Worm (Caenorhabditis elegans) whole organism, L4 larva: ENCODE results near the gene msp-3.

Source experiments
- ceh-28 ChIP-seq: fragments of 150-350 bp; optimal IDR thresholded peaks from 2 replicates; lab custom pipeline; 2014; ENCODE audit warnings: missing biosample characterization, missing genetic modification reagents, missing genetic modification characterization
- dpl-1 ChIP-seq: fragments of 150-350 bp; optimal IDR thresholded peaks from 2 replicates; lab custom pipeline; 2014; ENCODE audit warnings: missing biosample characterization, missing genetic modification reagents, missing genetic modification characterization
- lin-15B ChIP-seq: fragments of 150-350 bp; sonication (generic microtip); optimal IDR thresholded peaks from 3 replicates; lab custom pipeline; 2014; ENCODE audit warnings: missing biosample characterization, missing genetic modification characterization
- nhr-10 ChIP-seq: fragments of 150-350 bp; optimal IDR thresholded peaks from 2 replicates; lab custom pipeline; 2014; ENCODE audit warnings: missing biosample characterization, missing genetic modification characterization
- nhr-11 ChIP-seq: fragments of 150-350 bp; optimal IDR thresholded peaks from 2 replicates; lab custom pipeline; 2014; ENCODE audit warnings: missing biosample characterization, missing genetic modification characterization
- rbr-2 ChIP-seq: sonication (generic microtip); optimal IDR thresholded peaks from 2 replicates; lab custom pipeline; 2016; ENCODE audit warnings: missing genotype, missing genetic modification characterization, missing compliant biosample characterization

DNA sequence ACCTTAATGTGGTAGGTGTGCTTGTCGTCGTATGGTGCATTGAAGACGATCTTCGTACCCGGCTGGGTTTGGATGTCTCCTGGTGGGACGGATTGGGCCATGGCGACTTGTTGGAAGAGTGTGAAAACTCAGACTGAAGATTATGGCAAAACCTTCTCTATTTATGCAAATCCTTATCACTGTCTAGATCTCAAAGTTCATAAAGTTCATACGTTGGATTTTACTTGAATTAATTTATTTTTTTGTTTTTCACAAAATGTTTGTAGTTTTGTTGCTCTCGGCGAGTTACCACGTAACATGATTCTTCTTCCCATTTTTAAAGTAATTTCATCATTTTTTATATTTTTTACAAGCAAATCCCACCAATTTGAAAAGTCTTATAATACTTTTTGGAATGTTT lies at the start of gene msp-3:
- TF ChIP-seq nhr-11 (tag; lab: Kevin White, UChicago): no peak
- no peak for TF ChIP-seq nhr-10 (tag; lab: Kevin White, UChicago)
- TF ChIP-seq dpl-1: no peak
- no peak for TF ChIP-seq rbr-2 (tag; lab: Kevin White, UChicago)
- TF ChIP-seq lin-15B: no peak
- no peak for TF ChIP-seq ceh-28 (tag; lab: Kevin White, UChicago)
